Worm (Caenorhabditis elegans): Measurements from ENCODE around the gene fbxa-105.
A peak's percentile ranks its signal among the peaks of the same experiment; 100 is the strongest.

The fbxa-105 gene

DNA sequence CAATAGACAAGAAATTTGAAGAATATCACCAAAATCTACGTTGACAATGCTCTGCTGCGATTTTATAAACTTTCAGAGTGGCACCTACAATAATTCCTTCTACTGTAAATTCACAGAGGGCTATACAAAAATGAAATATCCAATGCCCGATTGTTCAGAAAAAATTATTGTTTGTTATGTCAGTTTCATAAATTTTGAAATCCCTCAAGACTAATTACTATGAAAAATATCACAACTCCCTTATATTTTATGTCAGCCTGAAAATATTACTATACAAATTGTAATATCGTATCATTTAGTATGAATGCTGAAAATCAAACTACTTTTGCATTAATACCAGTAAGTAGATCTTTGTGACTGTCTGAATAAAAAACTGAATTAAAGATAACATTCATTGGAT, 8.8 kb upstream of the fbxa-105 start, which contains the start of gene srx-60:
Gene srx-60, plus strand, starts transcription at position 301 of the 400 bp plus-strand sequence.
- TF ChIP-seq pax-3 (tag; optimal IDR thresholded peaks at IDR 0.05) (no peak), ceh-82 (tag; optimal IDR thresholded peaks at IDR 0.05) (no peak)

DNA sequence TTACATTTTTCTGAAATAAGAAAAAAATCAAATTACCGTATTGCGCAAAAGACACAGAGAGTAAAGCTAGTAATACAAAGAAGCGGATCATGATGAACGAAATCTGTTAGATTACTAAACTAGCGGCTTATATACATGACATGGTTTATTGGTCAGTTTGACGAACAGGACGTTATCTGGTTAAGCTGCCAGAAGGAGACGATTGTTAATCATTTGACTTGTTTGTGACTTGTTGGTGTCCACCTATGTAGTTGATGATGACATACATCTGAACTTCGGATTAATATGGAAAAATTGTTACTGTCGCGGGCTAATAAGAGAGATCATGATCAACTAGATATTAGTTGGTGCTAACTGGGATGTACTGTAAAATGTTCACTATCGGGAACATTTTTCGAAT, 8.3 kb upstream of the fbxa-105 start, which contains the start of gene cnc-9:
Gene cnc-9, minus strand, starts transcription at position 101 of the 400 bp plus-strand sequence.
- no peak for TF ChIP-seq mep-1 (tag; optimal IDR thresholded peaks at IDR 0.05)
- TF ChIP-seq snu-23 (GFP tag; optimal IDR thresholded peaks at IDR 0.05): no peak
- no peak for TF ChIP-seq efl-1 (optimal IDR thresholded peaks at IDR 0.05)
- TF ChIP-seq efl-1 (GFP tag; optimal IDR thresholded peaks at IDR 0.05 in 1 of 2): peak in 1 of 2 experiments; percentile 4
- TF ChIP-seq nhr-76 (tag; optimal IDR thresholded peaks at IDR 0.05): no peak
- TF ChIP-seq egl-13 (tag; optimal IDR thresholded peaks at IDR 0.05): no peak
- TF ChIP-seq sptf-1 (tag; optimal IDR thresholded peaks at IDR 0.05): no peak

DNA sequence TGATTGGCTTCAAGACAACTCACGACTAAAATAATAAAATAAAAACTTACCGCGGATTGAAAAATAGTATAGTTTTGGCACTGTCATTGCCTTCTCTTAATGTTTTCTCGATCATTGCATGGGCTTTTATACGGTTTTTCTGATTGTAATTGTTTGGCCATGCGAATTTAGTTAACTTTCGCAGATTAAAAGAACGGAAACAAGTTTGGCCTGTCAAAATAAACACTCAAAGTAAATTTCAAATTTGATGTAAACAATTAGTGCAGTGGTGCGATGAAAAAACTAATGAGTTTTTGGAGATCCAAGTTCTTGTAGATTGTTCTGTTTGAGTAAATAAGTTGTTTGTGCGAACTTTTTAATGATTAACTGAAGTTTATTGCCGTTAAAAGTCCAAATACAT, 7.4 kb upstream of the fbxa-105 start, which contains the start of gene gst-41:
Gene gst-41, minus strand, starts transcription at position 101 of the 400 bp plus-strand sequence.
- TF ChIP-seq aly-2 (tag; optimal IDR thresholded peaks at IDR 0.05) (no peak), dpl-1 (GFP tag; optimal IDR thresholded peaks at IDR 0.05) (no peak), nhr-71 (tag; optimal IDR thresholded peaks at IDR 0.05) (no peak), fkh-8 (tag; optimal IDR thresholded peaks at IDR 0.05) (no peak), ceh-63 (GFP tag; optimal IDR thresholded peaks at IDR 0.05) (no peak), ztf-11 (tag; optimal IDR thresholded peaks at IDR 0.05) (no peak), skn-1 (tag; optimal IDR thresholded peaks at IDR 0.05) (no peak), nhr-237 (tag; optimal IDR thresholded peaks at IDR 0.05) (no peak), ceh-90 (tag; optimal IDR thresholded peaks at IDR 0.05) (no peak), mef-2 (tag; optimal IDR thresholded peaks at IDR 0.05) (no peak), F16B12.6 (tag; optimal IDR thresholded peaks at IDR 0.05) (no peak), egl-27 (tag; optimal IDR thresholded peaks at IDR 0.05) (no peak), jun-1 (tag; optimal IDR thresholded peaks at IDR 0.05) (no peak), lin-39 (tag; optimal IDR thresholded peaks at IDR 0.05) (no peak)

DNA sequence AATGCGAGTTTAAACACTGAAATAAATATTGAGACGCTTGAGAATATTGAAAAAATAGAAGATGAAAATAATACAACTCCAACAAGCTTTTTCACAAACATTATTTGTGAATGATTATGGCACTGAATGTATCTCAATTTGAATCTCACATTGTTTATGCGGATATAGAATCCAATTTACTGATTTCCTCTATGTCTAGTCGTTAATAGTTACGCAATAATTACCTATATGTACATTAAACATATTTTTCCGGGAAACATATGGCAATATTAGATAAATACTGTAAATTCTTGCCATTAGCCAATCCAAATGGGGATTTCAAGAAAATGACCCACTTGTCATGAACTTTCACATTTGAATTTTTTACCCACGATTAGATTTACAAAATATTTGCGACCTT, 3.5 kb upstream of the fbxa-105 start, which contains the start of gene srx-9:
Gene srx-9, minus strand, starts transcription at position 101 of the 400 bp plus-strand sequence.
- no peak for TF ChIP-seq nhr-71 (tag; optimal IDR thresholded peaks at IDR 0.05)
- no peak for TF ChIP-seq snu-23 (GFP tag; optimal IDR thresholded peaks at IDR 0.05)
- TF ChIP-seq lir-3 (tag; optimal IDR thresholded peaks at IDR 0.05; ENCODE audit: poor library complexity): no peak
- TF ChIP-seq tbx-2 (tag; optimal IDR thresholded peaks at IDR 0.05): no peak
- no peak for TF ChIP-seq ceh-8 (GFP tag; optimal IDR thresholded peaks at IDR 0.05)
- no peak for TF ChIP-seq nhr-20 (tag; optimal IDR thresholded peaks at IDR 0.05)

DNA sequence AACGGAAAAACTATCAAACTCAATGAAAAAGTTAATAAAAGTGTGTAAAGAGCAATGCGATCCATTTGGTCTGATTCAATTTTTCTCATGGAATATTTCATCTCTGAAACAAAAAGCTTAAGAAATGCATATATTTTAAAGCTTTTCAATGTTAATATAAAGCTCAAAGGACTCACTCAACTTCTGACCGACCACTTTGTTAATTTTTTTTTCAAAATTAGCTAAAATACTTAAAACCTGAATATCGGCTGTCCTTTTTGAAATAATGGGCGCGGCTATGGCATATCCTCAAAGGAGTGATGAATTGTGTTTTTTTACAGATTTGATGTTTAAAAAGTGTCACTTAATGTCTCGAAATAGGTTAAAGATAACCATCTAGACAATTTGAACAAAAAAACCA, 2.1 kb downstream of the fbxa-105 start, which contains the start of gene C02H6.1:
Gene C02H6.1, minus strand, starts transcription at position 101 of the 400 bp plus-strand sequence.
- TF ChIP-seq ceh-90 (tag; optimal IDR thresholded peaks at IDR 0.05): no peak
- no peak for TF ChIP-seq nhr-47 (tag; optimal IDR thresholded peaks at IDR 0.05)
- no peak for TF ChIP-seq mdl-1 (tag; optimal IDR thresholded peaks at IDR 0.05)
- TF ChIP-seq snpc-4 (tag; optimal IDR thresholded peaks at IDR 0.05): no peak
- TF ChIP-seq efl-1 (optimal IDR thresholded peaks at IDR 0.05): no peak
- no peak for TF ChIP-seq efl-1 (GFP tag; optimal IDR thresholded peaks at IDR 0.05 in 1 of 2)
- TF ChIP-seq ama-1 (optimal IDR thresholded peaks at IDR 0.05): no peak
- no peak for TF ChIP-seq unc-86 (tag; optimal IDR thresholded peaks at IDR 0.05)
- TF ChIP-seq alr-1 (tag; optimal IDR thresholded peaks at IDR 0.05; ENCODE audit: borderline replicate concordance): no peak
- TF ChIP-seq nhr-20 (tag; optimal IDR thresholded peaks at IDR 0.05): no peak
- TF ChIP-seq tlp-1 (tag; optimal IDR thresholded peaks at IDR 0.05): no peak
- no peak for TF ChIP-seq xbp-1 (tag; optimal IDR thresholded peaks at IDR 0.05)
- no peak for TF ChIP-seq skn-1 (tag; optimal IDR thresholded peaks at IDR 0.05)
- TF ChIP-seq fos-1 (tag; optimal IDR thresholded peaks at IDR 0.05): no peak
- TF ChIP-seq elt-2 (tag; optimal IDR thresholded peaks at IDR 0.05): no peak
- no peak for TF ChIP-seq lin-35 (GFP tag; optimal IDR thresholded peaks at IDR 0.05)
- no peak for TF ChIP-seq irx-1 (tag; optimal IDR thresholded peaks at IDR 0.05)
- no peak for TF ChIP-seq zag-1 (tag; optimal IDR thresholded peaks at IDR 0.05)
- no peak for TF ChIP-seq F16B12.6 (tag; optimal IDR thresholded peaks at IDR 0.05)
- no peak for TF ChIP-seq blmp-1 (tag; optimal IDR thresholded peaks at IDR 0.05)
- TF ChIP-seq fkh-10 (GFP tag; optimal IDR thresholded peaks at IDR 0.05): no peak

Measured in whole organism, L1 larva.